Fruit fly (Drosophila melanogaster) whole organism, pupa: ENCODE data around the gene Ccz1.

Experiments
- CG10348 ChIP-seq: fragments of 200-800 bp; sonication (Bioruptor generic); IDR thresholded peaks from 2 replicates; pipeline ENCODE4 v1.3.6; 2022; ENCODE audit warnings: missing biosample characterization, missing genetic modification characterization
- CG12605 ChIP-seq: fragments of 200-800 bp; sonication (Bioruptor generic); IDR thresholded peaks from 2 replicates; pipeline ENCODE4 v1.3.6; 2022; ENCODE audit warnings: missing biosample characterization, missing genetic modification characterization
- CG13204 ChIP-seq: fragments of 200-800 bp; sonication (Bioruptor generic); optimal IDR thresholded peaks from 2 replicates; lab custom pipeline; 2018; ENCODE audit warnings: missing biosample characterization, mild to moderate bottlenecking, missing genetic modification characterization, moderate library complexity
- CG14655 ChIP-seq: fragments of 200-800 bp; sonication (Bioruptor generic); optimal IDR thresholded peaks from 3 replicates; lab custom pipeline; 2017; ENCODE audit warnings: mild to moderate bottlenecking, missing biosample characterization, missing genetic modification reagents, missing genetic modification characterization
- CG15710 ChIP-seq: fragments of 200-800 bp; sonication (Bioruptor generic); optimal IDR thresholded peaks from 2 replicates; lab custom pipeline; 2018; ENCODE audit warnings: missing biosample characterization, mild to moderate bottlenecking, missing genetic modification characterization, moderate library complexity
- CG32121 ChIP-seq: fragments of 200-800 bp; sonication (Bioruptor generic); IDR thresholded peaks from 2 replicates; pipeline ENCODE4 v1.3.6; 2022; ENCODE audit warnings: missing biosample characterization, missing genetic modification characterization
- CG34367 ChIP-seq: fragments of 200-800 bp; sonication (Bioruptor generic); optimal IDR thresholded peaks from 2 replicates; lab custom pipeline; 2018; ENCODE audit warnings: missing biosample characterization, mild to moderate bottlenecking, missing genetic modification characterization
- CG4496 ChIP-seq: fragments of 200-800 bp; sonication (Bioruptor generic); IDR thresholded peaks from 3 replicates; pipeline ENCODE4 v1.3.6; 2022; ENCODE audit warnings: missing biosample characterization, missing genetic modification characterization
- CG8159 ChIP-seq: fragments of 200-800 bp; sonication (Bioruptor generic); optimal IDR thresholded peaks from 3 replicates; lab custom pipeline; 2018; ENCODE audit warnings: missing biosample characterization, mild to moderate bottlenecking, missing genetic modification characterization, moderate library complexity
- CG8301 ChIP-seq: fragments of 200-800 bp; sonication (Bioruptor generic); optimal IDR thresholded peaks from 2 replicates; lab custom pipeline; 2018; ENCODE audit warnings: missing biosample characterization, mild to moderate bottlenecking, missing genetic modification characterization
- CG9948 ChIP-seq: fragments of 200-800 bp; sonication (Bioruptor generic); optimal IDR thresholded peaks from 2 replicates; lab custom pipeline; 2018; ENCODE audit warnings: missing biosample characterization, mild to moderate bottlenecking, missing genetic modification characterization, moderate library complexity
- D1 ChIP-seq: fragments of 200-800 bp; sonication (Bioruptor generic); optimal IDR thresholded peaks from 2 replicates; lab custom pipeline; 2018; ENCODE audit warnings: missing biosample characterization, mild to moderate bottlenecking, missing genetic modification characterization, moderate library complexity
- EcR ChIP-seq: fragments of 200-800 bp; sonication (Bioruptor generic); optimal IDR thresholded peaks from 3 replicates; lab custom pipeline; 2019; ENCODE audit warnings: missing biosample characterization, missing genetic modification characterization, mild to moderate bottlenecking, moderate library complexity, missing genetic modification reagents
- Ets98B ChIP-seq: fragments of 200-800 bp; sonication (Bioruptor generic); IDR thresholded peaks from 2 replicates; pipeline ENCODE4 v1.3.6; 2022; ENCODE audit warnings: missing biosample characterization, missing genetic modification characterization
- Pif1A ChIP-seq: fragments of 200-800 bp; sonication (Bioruptor generic); optimal IDR thresholded peaks from 3 replicates; lab custom pipeline; 2016; ENCODE audit warnings: missing biosample characterization, missing genetic modification characterization
- Pif1B ChIP-seq: fragments of 200-800 bp; sonication (Bioruptor generic); optimal IDR thresholded peaks from 3 replicates; lab custom pipeline; 2016; ENCODE audit warnings: missing biosample characterization, missing genetic modification characterization
- Snoo ChIP-seq: fragments of 200-800 bp; sonication (Bioruptor generic); optimal IDR thresholded peaks from 3 replicates; lab custom pipeline; 2017; ENCODE audit warnings: missing biosample characterization, mild to moderate bottlenecking, missing genetic modification characterization, inconsistent platforms
- fd96Ca ChIP-seq: fragments of 200-800 bp; sonication (Bioruptor generic); IDR thresholded peaks from 3 replicates; pipeline ENCODE4 v1.3.6; 2022; ENCODE audit warnings: missing biosample characterization, missing genetic modification characterization
- gl ChIP-seq: fragments of 200-800 bp; sonication (Bioruptor generic); optimal IDR thresholded peaks from 2 replicates; lab custom pipeline; 2018; ENCODE audit warnings: missing biosample characterization, mild to moderate bottlenecking, missing genetic modification characterization
- rn ChIP-seq: fragments of 200-800 bp; sonication (Bioruptor generic); IDR thresholded peaks from 2 replicates; pipeline ENCODE4 v1.3.6; 2022; ENCODE audit warnings: missing biosample characterization, missing genetic modification characterization

The Ccz1 gene

DNA sequence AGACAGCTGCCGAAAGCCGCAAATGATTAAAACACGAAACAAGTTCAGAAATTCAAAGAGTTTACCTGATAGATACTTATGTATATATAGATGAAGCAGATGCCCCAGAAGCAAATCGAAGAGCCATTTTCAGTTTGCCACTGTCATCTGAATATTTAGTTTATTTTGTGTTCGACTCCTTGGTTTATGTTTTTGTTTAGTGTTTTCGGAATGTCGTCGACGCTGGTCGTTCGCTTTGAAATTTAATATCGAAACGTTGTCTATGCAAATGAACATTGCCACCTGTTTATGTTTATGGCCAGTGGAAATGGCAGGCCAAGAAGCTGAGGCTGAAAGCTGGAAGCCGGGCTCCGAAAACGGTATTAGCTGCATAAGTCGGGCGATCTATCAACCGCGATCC is 47.9 kb downstream of the Ccz1 start:
- no peak for TF ChIP-seq Pif1A (GFP tag; lab: Kevin White, UChicago)
- no peak for TF ChIP-seq CG10348 (GFP tag; lab: Robert Waterston, UW)
- no peak for TF ChIP-seq Pif1B (GFP tag; lab: Kevin White, UChicago)
- no peak for TF ChIP-seq Ets98B (GFP tag; lab: Robert Waterston, UW)
- TF ChIP-seq EcR (GFP tag; lab: Kevin White, UChicago), result no peak
- TF ChIP-seq rn (GFP tag; lab: Robert Waterston, UW), result no peak
- no peak for TF ChIP-seq CG13204 (GFP tag; lab: Kevin White, UChicago)
- no peak for TF ChIP-seq D1 (tag; lab: Kevin White, UChicago)
- no peak for TF ChIP-seq CG15710 (tag; lab: Kevin White, UChicago)

DNA sequence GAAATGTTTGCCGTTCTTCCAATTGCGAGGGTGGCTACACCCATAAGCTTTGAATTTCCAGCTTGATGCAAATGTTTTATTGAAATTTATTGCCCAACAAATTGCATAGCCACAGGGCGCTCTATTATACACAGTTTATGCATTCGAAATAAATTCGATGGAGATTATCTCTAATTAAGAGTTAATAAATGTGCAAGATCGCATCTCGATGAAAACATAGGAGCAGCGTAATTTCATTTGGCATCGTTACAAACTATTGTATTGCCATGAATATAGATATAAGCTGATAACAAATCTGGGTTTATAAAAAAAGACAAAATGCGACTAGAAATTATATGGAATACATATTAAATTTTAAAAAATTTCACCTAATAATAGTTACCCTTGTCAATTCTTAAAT is 48.5 kb downstream of the Ccz1 start:
- TF ChIP-seq EcR (GFP tag; lab: Kevin White, UChicago), result no peak
- no peak for TF ChIP-seq CG14655 (GFP tag; lab: Kevin White, UChicago)
- no peak for TF ChIP-seq gl
- TF ChIP-seq CG8301 (tag; lab: Kevin White, UChicago), result no peak
- no peak for TF ChIP-seq Ets98B (GFP tag; lab: Robert Waterston, UW)
- TF ChIP-seq rn (GFP tag; lab: Robert Waterston, UW), result no peak
- no peak for TF ChIP-seq CG8159
- TF ChIP-seq CG13204 (GFP tag; lab: Kevin White, UChicago), result no peak
- no peak for TF ChIP-seq CG10348 (GFP tag; lab: Robert Waterston, UW)
- TF ChIP-seq Pif1A (GFP tag; lab: Kevin White, UChicago), result no peak
- TF ChIP-seq Snoo (tag; lab: Kevin White, UChicago), result no peak
- TF ChIP-seq CG9948 (tag; lab: Kevin White, UChicago), result no peak
- TF ChIP-seq Pif1B (GFP tag; lab: Kevin White, UChicago), result no peak
- TF ChIP-seq CG15710 (tag; lab: Kevin White, UChicago), result no peak
- no peak for TF ChIP-seq fd96Ca
- no peak for TF ChIP-seq CG32121

DNA sequence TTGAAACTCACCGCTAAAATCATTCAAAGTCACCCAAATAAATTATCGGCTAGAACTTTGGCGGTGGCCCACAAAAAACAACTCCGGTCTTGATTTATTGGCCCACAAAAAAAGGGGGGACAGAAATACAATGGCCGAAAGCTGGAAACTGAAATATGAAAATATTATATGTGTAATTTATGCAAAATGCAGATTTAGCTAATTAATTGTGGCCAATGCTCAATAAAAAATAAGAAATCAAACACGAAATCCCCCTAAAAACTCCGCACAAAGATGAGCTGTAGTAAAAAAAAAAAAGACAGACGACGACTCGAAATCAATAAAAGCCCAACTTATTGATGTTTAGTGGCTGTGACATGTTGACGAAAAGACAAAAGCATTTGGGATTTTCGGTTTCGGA is 49.2 kb downstream of the Ccz1 start:
- no peak for TF ChIP-seq Pif1A (GFP tag; lab: Kevin White, UChicago)
- TF ChIP-seq CG34367 (tag; lab: Kevin White, UChicago), result no peak
- TF ChIP-seq D1 (tag; lab: Kevin White, UChicago), result no peak
- no peak for TF ChIP-seq CG9948 (tag; lab: Kevin White, UChicago)
- TF ChIP-seq rn (GFP tag; lab: Robert Waterston, UW), result no peak
- TF ChIP-seq gl, result no peak
- TF ChIP-seq CG12605 (GFP tag; lab: Robert Waterston, UW), result no peak
- TF ChIP-seq fd96Ca, result no peak
- TF ChIP-seq CG15710 (tag; lab: Kevin White, UChicago), result no peak
- TF ChIP-seq CG10348 (GFP tag; lab: Robert Waterston, UW), result no peak
- TF ChIP-seq EcR (GFP tag; lab: Kevin White, UChicago), result no peak
- TF ChIP-seq Ets98B (GFP tag; lab: Robert Waterston, UW), result no peak
- no peak for TF ChIP-seq CG14655 (GFP tag; lab: Kevin White, UChicago)
- TF ChIP-seq, all 21 proteins: peak for 0

DNA sequence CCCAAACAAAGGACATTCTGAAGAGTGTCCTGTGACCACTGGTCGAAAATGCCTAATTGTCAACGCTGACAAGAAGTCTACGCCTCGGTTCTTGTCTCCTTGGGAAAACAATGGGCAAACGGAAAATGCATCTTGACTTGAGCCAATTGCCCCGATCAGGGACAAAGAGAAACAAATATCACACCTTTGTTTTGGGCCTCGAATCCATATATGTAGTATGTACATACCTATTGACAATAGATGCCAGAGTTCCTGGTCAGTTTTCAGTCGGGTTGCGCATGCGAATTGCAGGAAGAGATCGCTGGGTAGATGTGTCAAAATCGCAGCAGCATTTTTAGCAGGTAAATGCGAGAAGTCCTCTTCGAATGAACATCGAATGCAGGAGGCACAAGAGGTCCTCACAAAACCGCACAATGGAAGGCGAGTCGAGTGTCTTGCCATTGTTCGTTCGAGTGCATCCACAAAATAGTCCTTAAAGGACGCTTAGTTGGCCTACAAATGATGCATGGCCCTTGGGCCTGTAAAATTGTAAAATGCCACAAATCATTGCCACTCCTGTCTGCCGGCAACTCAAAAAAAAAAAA is 50.2 kb downstream of the Ccz1 start:
- TF ChIP-seq rn (GFP tag; lab: Robert Waterston, UW), result no peak
- no peak for TF ChIP-seq EcR (GFP tag; lab: Kevin White, UChicago)
- no peak for TF ChIP-seq CG8159
- no peak for TF ChIP-seq Snoo (tag; lab: Kevin White, UChicago)
- TF ChIP-seq, all 21 proteins: peak for 0

DNA sequence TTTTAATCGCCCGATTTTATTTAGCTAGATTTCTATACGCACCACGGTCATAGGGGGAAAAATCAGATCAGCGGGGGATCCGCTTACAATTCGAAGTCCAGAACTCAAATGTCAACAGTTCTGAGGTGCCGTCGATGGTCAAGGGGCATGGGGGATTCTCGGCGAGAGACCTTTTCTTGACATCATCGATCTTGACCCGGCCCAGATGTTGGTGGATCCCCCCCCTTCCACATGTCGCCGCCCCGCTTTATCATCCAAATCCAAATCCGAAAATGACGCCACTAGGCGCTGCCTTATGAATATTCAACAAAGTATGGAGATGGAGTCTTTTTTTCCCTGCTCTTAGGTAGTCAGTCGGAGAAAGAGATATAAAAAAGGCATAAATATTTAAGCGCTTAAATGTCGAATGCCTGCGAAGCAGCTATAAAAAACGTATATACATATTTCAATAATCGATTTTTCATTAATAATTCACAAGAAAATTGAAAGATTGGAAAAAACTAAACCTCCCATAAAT is 51.1 kb downstream of the Ccz1 start:
- TF ChIP-seq CG8301 (tag; lab: Kevin White, UChicago) (no peak), rn (GFP tag; lab: Robert Waterston, UW) (no peak), CG8159 (no peak), fd96Ca (no peak), D1 (tag; lab: Kevin White, UChicago) (no peak), Pif1A (GFP tag; lab: Kevin White, UChicago) (no peak), CG4496 (GFP tag; lab: Robert Waterston, UW) (no peak)
